Fruit fly (Drosophila melanogaster): ENCODE data around the gene Klp3A.

Klp3A gene

dm6 chrX:2647950-2648613 is 44.2 kb upstream of the Klp3A start:
- peak; percentile 44 for TF ChIP-seq Hnf4 (GFP tag; optimal IDR thresholded peaks at IDR 0.05)
- TF ChIP-seq N (GFP tag; optimal IDR thresholded peaks at IDR 0.05): no peak
- TF ChIP-seq CG9705 (GFP tag; optimal IDR thresholded peaks at IDR 0.05): peak; percentile 64
- peak; percentile 7 for TF ChIP-seq dsf (GFP tag; optimal IDR thresholded peaks at IDR 0.05; ENCODE audit: borderline replicate concordance)
- TF ChIP-seq rgr (GFP tag; optimal IDR thresholded peaks at IDR 0.05): peak; percentile 68
- no peak for TF ChIP-seq OdsH (GFP tag; optimal IDR thresholded peaks at IDR 0.05)
- TF ChIP-seq Jra (GFP tag; optimal IDR thresholded peaks at IDR 0.05): no peak
- TF ChIP-seq woc (GFP tag; optimal IDR thresholded peaks at IDR 0.05): no peak
- no peak for TF ChIP-seq GATAd (GFP tag; optimal IDR thresholded peaks at IDR 0.05)
- TF ChIP-seq jim (GFP tag; optimal IDR thresholded peaks at IDR 0.05): no peak
- no peak for TF ChIP-seq pan (optimal IDR thresholded peaks at IDR 0.05)
- no peak for TF ChIP-seq CrebA (GFP tag; optimal IDR thresholded peaks at IDR 0.05; ENCODE audit: borderline replicate concordance)
- no peak for TF ChIP-seq Hr83 (GFP tag; optimal IDR thresholded peaks at IDR 0.05; ENCODE audit: poor library complexity, severe bottlenecking)
- peak; percentile 78 for TF ChIP-seq br (GFP tag; optimal IDR thresholded peaks at IDR 0.05)
- TF ChIP-seq h (GFP tag; optimal IDR thresholded peaks at IDR 0.05): peak; percentile 65
- no peak for TF ChIP-seq dl (GFP tag; optimal IDR thresholded peaks at IDR 0.05; ENCODE audit: insufficient read depth in 1 of 2, partially characterized antibody in 2 of 2)
- no peak for TF ChIP-seq Hr78 (GFP tag; optimal IDR thresholded peaks at IDR 0.05)
- TF ChIP-seq ey (GFP tag; optimal IDR thresholded peaks at IDR 0.05): peak; percentile 67
- TF ChIP-seq tai (GFP tag; optimal IDR thresholded peaks at IDR 0.05): no peak
- peak; percentile 58 for TF ChIP-seq fru (GFP tag; optimal IDR thresholded peaks at IDR 0.05)
- no peak for TF ChIP-seq Mio (GFP tag; optimal IDR thresholded peaks at IDR 0.05)
- TF ChIP-seq usp (GFP tag; optimal IDR thresholded peaks at IDR 0.05): no peak
- no peak for TF ChIP-seq sv (GFP tag; optimal IDR thresholded peaks at IDR 0.05)
- peak; percentile 9 for TF ChIP-seq Dfd (GFP tag; optimal IDR thresholded peaks at IDR 0.05)
- TF ChIP-seq Dif (GFP tag; optimal IDR thresholded peaks at IDR 0.05; ENCODE audit: partially characterized antibody): no peak
- peak; percentile 74 for TF ChIP-seq Sp1 (GFP tag; optimal IDR thresholded peaks at IDR 0.05)
- TF ChIP-seq lola (GFP tag; optimal IDR thresholded peaks at IDR 0.05): no peak
- peak in 1 of 2 experiments; percentile 25 for TF ChIP-seq foxo (GFP tag; optimal IDR thresholded peaks at IDR 0.05)
- peak; percentile 28 for TF ChIP-seq psq (GFP tag; optimal IDR thresholded peaks at IDR 0.05)
- TF ChIP-seq Vsx2 (GFP tag; optimal IDR thresholded peaks at IDR 0.05; ENCODE audit: partially characterized antibody): no peak
- TF ChIP-seq CG32264 (GFP tag; optimal IDR thresholded peaks at IDR 0.05): peak; percentile 44
- no peak for TF ChIP-seq Myc (optimal IDR thresholded peaks at IDR 0.05)
- no peak for TF ChIP-seq Abd-B (GFP tag; optimal IDR thresholded peaks at IDR 0.05)
- TF ChIP-seq sage (GFP tag; optimal IDR thresholded peaks at IDR 0.05): no peak
- TF ChIP-seq dmrt93B (GFP tag; optimal IDR thresholded peaks at IDR 0.05): peak; percentile 62
- TF ChIP-seq brk (GFP tag; optimal IDR thresholded peaks at IDR 0.05): no peak
- no peak for TF ChIP-seq Rel (GFP tag; optimal IDR thresholded peaks at IDR 0.05)
- TF ChIP-seq Rel (tag; optimal IDR thresholded peaks at IDR 0.05): peak; percentile 83
- peak; percentile 82 for TF ChIP-seq HLH106 (tag; optimal IDR thresholded peaks at IDR 0.05)

dm6 chrX:2647472-2647883 is 43.6 kb upstream of the Klp3A start:
- peak; percentile 74 for TF ChIP-seq sage (GFP tag; optimal IDR thresholded peaks at IDR 0.05)
- peak; percentile 83 for TF ChIP-seq Hnf4 (GFP tag; optimal IDR thresholded peaks at IDR 0.05)
- peak; percentile 45 for TF ChIP-seq sv (GFP tag; optimal IDR thresholded peaks at IDR 0.05)
- TF ChIP-seq HLH106 (tag; optimal IDR thresholded peaks at IDR 0.05): peak; percentile 87
- peak; percentile 87 for TF ChIP-seq h (GFP tag; optimal IDR thresholded peaks at IDR 0.05)
- peak; percentile 91 for TF ChIP-seq fru (GFP tag; optimal IDR thresholded peaks at IDR 0.05)
- peak; percentile 61 for TF ChIP-seq brk (GFP tag; optimal IDR thresholded peaks at IDR 0.05)
- peak; percentile 58 for TF ChIP-seq tai (GFP tag; optimal IDR thresholded peaks at IDR 0.05)
- TF ChIP-seq dl (GFP tag; optimal IDR thresholded peaks at IDR 0.05; ENCODE audit: insufficient read depth in 1 of 2, partially characterized antibody in 2 of 2): no peak
- TF ChIP-seq pan (optimal IDR thresholded peaks at IDR 0.05): no peak
- TF ChIP-seq N (GFP tag; optimal IDR thresholded peaks at IDR 0.05): no peak
- no peak for TF ChIP-seq GATAd (GFP tag; optimal IDR thresholded peaks at IDR 0.05)
- peak; percentile 76 for TF ChIP-seq psq (GFP tag; optimal IDR thresholded peaks at IDR 0.05)
- TF ChIP-seq CG9705 (GFP tag; optimal IDR thresholded peaks at IDR 0.05): peak; percentile 76
- no peak for TF ChIP-seq Dfd (GFP tag; optimal IDR thresholded peaks at IDR 0.05)
- TF ChIP-seq dsf (GFP tag; optimal IDR thresholded peaks at IDR 0.05; ENCODE audit: borderline replicate concordance): no peak
- TF ChIP-seq Hr83 (GFP tag; optimal IDR thresholded peaks at IDR 0.05; ENCODE audit: poor library complexity, severe bottlenecking): no peak
- TF ChIP-seq Myc (optimal IDR thresholded peaks at IDR 0.05): no peak
- no peak for TF ChIP-seq Vsx2 (GFP tag; optimal IDR thresholded peaks at IDR 0.05; ENCODE audit: partially characterized antibody)
- no peak for TF ChIP-seq lola (GFP tag; optimal IDR thresholded peaks at IDR 0.05)
- peak; percentile 78 for TF ChIP-seq CG32264 (GFP tag; optimal IDR thresholded peaks at IDR 0.05)
- no peak for TF ChIP-seq jim (GFP tag; optimal IDR thresholded peaks at IDR 0.05)
- TF ChIP-seq Sp1 (GFP tag; optimal IDR thresholded peaks at IDR 0.05): peak; percentile 83
- peak; percentile 41 to 90 for TF ChIP-seq foxo (GFP tag; optimal IDR thresholded peaks at IDR 0.05)
- no peak for TF ChIP-seq Abd-B (GFP tag; optimal IDR thresholded peaks at IDR 0.05)
- TF ChIP-seq ey (GFP tag; optimal IDR thresholded peaks at IDR 0.05): peak; percentile 87
- peak; percentile 6 for TF ChIP-seq CrebA (GFP tag; optimal IDR thresholded peaks at IDR 0.05; ENCODE audit: borderline replicate concordance)
- TF ChIP-seq OdsH (GFP tag; optimal IDR thresholded peaks at IDR 0.05): peak; percentile 83
- TF ChIP-seq Rel (GFP tag; optimal IDR thresholded peaks at IDR 0.05): peak; percentile 2
- TF ChIP-seq Rel (tag; optimal IDR thresholded peaks at IDR 0.05): no peak
- peak; percentile 75 for TF ChIP-seq dmrt93B (GFP tag; optimal IDR thresholded peaks at IDR 0.05)
- peak; percentile 83 for TF ChIP-seq br (GFP tag; optimal IDR thresholded peaks at IDR 0.05)
- TF ChIP-seq rgr (GFP tag; optimal IDR thresholded peaks at IDR 0.05): peak; percentile 84
- TF ChIP-seq woc (GFP tag; optimal IDR thresholded peaks at IDR 0.05): peak; percentile 88
- peak; percentile 53 for TF ChIP-seq Jra (GFP tag; optimal IDR thresholded peaks at IDR 0.05)
- no peak for TF ChIP-seq usp (GFP tag; optimal IDR thresholded peaks at IDR 0.05)
- TF ChIP-seq Hr78 (GFP tag; optimal IDR thresholded peaks at IDR 0.05): no peak
- no peak for TF ChIP-seq Mio (GFP tag; optimal IDR thresholded peaks at IDR 0.05)
- no peak for TF ChIP-seq Dif (GFP tag; optimal IDR thresholded peaks at IDR 0.05; ENCODE audit: partially characterized antibody)
